Fruit fly (Drosophila melanogaster) whole organism, prepupa: ENCODE data around the gene twy.

ENCODE experiments used
- CG11902 ChIP-seq: fragments of 200-800 bp; sonication (Bioruptor generic); optimal IDR thresholded peaks from 3 replicates; lab custom pipeline; 2016; ENCODE audit warnings: missing biosample characterization, missing genetic modification characterization
- CG3032 ChIP-seq: fragments of 200-800 bp; optimal IDR thresholded peaks from 2 replicates; lab custom pipeline; 2019; ENCODE audit warnings: missing biosample characterization, mild to moderate bottlenecking, missing genetic modification characterization, moderate library complexity
- CG3919 ChIP-seq: fragments of 200-800 bp; sonication (Bioruptor generic); optimal IDR thresholded peaks from 3 replicates; lab custom pipeline; 2016; ENCODE audit warnings: missing biosample characterization, missing genetic modification characterization
- CG8119 ChIP-seq: fragments of 200-800 bp; sonication (Bioruptor generic); IDR thresholded peaks from 3 replicates; pipeline ENCODE4 v1.3.6; 2022; ENCODE audit warnings: missing biosample characterization, missing genetic modification characterization
- CG8319 ChIP-seq: fragments of 200-800 bp; sonication (Bioruptor generic); optimal IDR thresholded peaks from 3 replicates; lab custom pipeline; 2016; ENCODE audit warnings: missing biosample characterization, missing genetic modification characterization
- Eip75B ChIP-seq: fragments of 200-800 bp; sonication (Bioruptor generic); optimal IDR thresholded peaks from 3 replicates; lab custom pipeline; 2016; ENCODE audit warnings: missing biosample characterization, missing genetic modification characterization
- Ets96B ChIP-seq: fragments of 200-800 bp; optimal IDR thresholded peaks from 2 replicates; lab custom pipeline; 2019; ENCODE audit warnings: missing biosample characterization, mild to moderate bottlenecking, missing genetic modification characterization, moderate library complexity
- Gug ChIP-seq: fragments of 200-800 bp; sonication (Bioruptor generic); IDR thresholded peaks from 2 replicates; pipeline ENCODE4 v1.3.6; 2022; ENCODE audit warnings: missing biosample characterization, missing genetic modification characterization
- Smox ChIP-seq: fragments of 200-800 bp; sonication (Bioruptor generic); optimal IDR thresholded peaks from 3 replicates; lab custom pipeline; 2016; ENCODE audit warnings: missing biosample characterization, missing genetic modification characterization
- Sox15 ChIP-seq: fragments of 200-800 bp; sonication (Bioruptor generic); optimal IDR thresholded peaks from 3 replicates; lab custom pipeline; 2016; ENCODE audit warnings: missing biosample characterization, missing genetic modification characterization
- dac ChIP-seq: fragments of 200-800 bp; sonication (Bioruptor generic); optimal IDR thresholded peaks from 2 replicates; lab custom pipeline; 2017; ENCODE audit warnings: missing biosample characterization, mild to moderate bottlenecking, missing genetic modification characterization

DNA sequence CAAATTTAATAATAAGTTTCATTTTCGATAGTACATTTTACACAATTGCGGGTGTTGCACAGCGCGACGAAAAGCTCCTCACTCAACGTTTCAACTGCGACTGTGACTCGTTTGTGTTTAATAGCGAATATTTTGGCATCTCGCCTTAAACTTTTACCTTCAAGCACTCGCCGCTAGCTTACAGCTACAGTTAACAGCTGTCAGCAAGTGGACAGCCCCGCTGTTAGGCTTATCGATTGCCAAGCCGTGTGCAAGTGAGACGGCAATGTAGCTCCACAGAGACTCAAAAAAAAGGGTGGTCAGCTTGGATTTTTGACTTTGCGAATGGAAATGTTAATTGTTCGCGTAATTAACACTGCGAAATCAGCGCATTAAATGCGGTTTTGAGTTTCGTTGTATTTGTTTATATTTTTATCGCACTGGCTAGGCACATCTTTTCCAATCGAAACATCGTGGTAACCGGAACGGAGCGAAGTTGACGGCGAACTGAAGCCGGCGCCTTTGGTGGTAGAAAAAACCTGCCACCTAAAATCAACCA lies 27.3 kb downstream of the twy start, which contains the start of gene loaf:
- TF ChIP-seq Ets96B (tag; lab: Kevin White, UChicago) (no peak), CG8119 (GFP tag; lab: Robert Waterston, UW) (no peak), CG3919 (GFP tag; lab: Kevin White, UChicago) (no peak), dac (GFP tag; lab: Kevin White, UChicago) (no peak), Eip75B (no peak), Gug (GFP tag; lab: Robert Waterston, UW) (no peak), Sox15 (no peak), CG11902 (GFP tag; lab: Kevin White, UChicago) (no peak), Smox (GFP tag; lab: Kevin White, UChicago) (no peak), CG8319 (no peak), CG3032 (tag; lab: Kevin White, UChicago) (no peak)
